Fruit fly (Drosophila melanogaster): Measurements from ENCODE around the gene CG12541.

Gene CG12541

dm6 chrX:7007693-7008092 lies 58.2 kb downstream of the CG12541 start:
- TF ChIP-seq Sox102F (GFP tag; optimal IDR thresholded peaks at IDR 0.05) (no peak), CG31388 (GFP tag; optimal IDR thresholded peaks at IDR 0.05) (no peak), nerfin-1 (tag; optimal IDR thresholded peaks at IDR 0.05) (no peak), CG17385 (GFP tag; optimal IDR thresholded peaks at IDR 0.05) (no peak), CG10979 (tag; optimal IDR thresholded peaks at IDR 0.05) (peak; percentile 2), gem (tag; optimal IDR thresholded peaks at IDR 0.05) (peak; percentile 5), fd3F (GFP tag; optimal IDR thresholded peaks at IDR 0.05) (no peak), Dip3 (GFP tag; optimal IDR thresholded peaks at IDR 0.05) (no peak), sens (GFP tag) (peak; percentile 83), Dfd (GFP tag; optimal IDR thresholded peaks at IDR 0.05) (no peak)

DNA sequence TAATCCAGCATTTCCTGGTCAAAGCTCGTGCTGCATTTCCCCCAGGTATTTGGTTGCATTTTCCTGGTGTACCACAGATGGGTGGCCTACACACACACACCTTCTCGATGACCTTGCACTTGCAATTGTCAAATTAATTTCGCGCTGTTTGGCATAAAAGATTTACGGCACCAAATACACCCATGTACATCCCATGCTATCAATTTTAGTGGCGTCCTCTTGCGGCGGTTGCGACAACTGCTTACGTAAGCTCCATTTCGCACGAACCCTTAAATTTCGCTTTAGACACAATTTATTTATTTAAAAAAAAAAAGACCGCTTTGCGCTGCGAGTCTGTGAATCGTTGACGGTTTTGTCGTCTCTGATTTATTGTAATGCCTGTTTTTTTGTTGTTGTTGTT lies 60.4 kb downstream of the CG12541 start:
- TF ChIP-seq Pdp1 (GFP tag; optimal IDR thresholded peaks at IDR 0.05) (peak in 1 of 2 experiments; percentile 36), CG7357 (GFP tag; IDR thresholded peaks at IDR 0.05) (no peak), CG8290 (GFP tag; optimal IDR thresholded peaks at IDR 0.05) (peak; percentile 8), CG8290 (tag; optimal IDR thresholded peaks at IDR 0.05) (no peak), CTCF (GFP tag; optimal IDR thresholded peaks at IDR 0.05) (peak; percentile 82), sens (GFP tag) (peak; percentile 35), Poxn (GFP tag; IDR thresholded peaks at IDR 0.05) (no peak)

dm6 chrX:7004101-7004700 lies 61.7 kb downstream of the CG12541 start:
- TF ChIP-seq TFAM (GFP tag; optimal IDR thresholded peaks at IDR 0.05) (peak; percentile 64), CG14050 (GFP tag; IDR thresholded peaks at IDR 0.05) (peak; percentile 40; the same call in 1 of the 3 replicates), CG12942 (GFP tag; optimal IDR thresholded peaks at IDR 0.05) (peak; percentile 84), CG15073 (GFP tag; optimal IDR thresholded peaks at IDR 0.05) (peak; percentile 14), CG14014 (GFP tag; IDR thresholded peaks at IDR 0.05) (peak; percentile 81; the same call in 1 of the 2 replicates), CG13775 (GFP tag; optimal IDR thresholded peaks at IDR 0.05) (peak; percentile 75), CG17612 (GFP tag; IDR thresholded peaks at IDR 0.05) (peak; percentile 42; the same call in 1 of the 2 replicates), Tbp (GFP tag; optimal IDR thresholded peaks at IDR 0.05) (no peak), odd (GFP tag; optimal IDR thresholded peaks at IDR 0.05) (peak; percentile 90), zfh1 (GFP tag; IDR thresholded peaks at IDR 0.05) (peak; percentile 88), ash1 (GFP tag; optimal IDR thresholded peaks at IDR 0.05) (peak; percentile 44), CG15696 (tag; optimal IDR thresholded peaks at IDR 0.05) (peak; percentile 98), ttk (GFP tag; IDR thresholded peaks at IDR 0.05) (peak; percentile 39; the same call in 1 of the 2 replicates), salm (tag; optimal IDR thresholded peaks at IDR 0.05) (peak; percentile 76), H2.0 (GFP tag; IDR thresholded peaks at IDR 0.05) (peak; percentile 44; the same call in 1 of the 2 replicates), CG17361 (GFP tag; IDR thresholded peaks at IDR 0.05) (peak; percentile 70; the same call in 2 of the 3 replicates), otp (GFP tag; IDR thresholded peaks at IDR 0.05) (peak; percentile 95), bcd (GFP tag; optimal IDR thresholded peaks at IDR 0.05) (peak; percentile 79), danr (GFP tag; IDR thresholded peaks at IDR 0.05) (peak; percentile 23; the same call in 1 of the 2 replicates), CG3847 (GFP tag; IDR thresholded peaks at IDR 0.05) (peak; percentile 41), CG32532 (GFP tag; IDR thresholded peaks at IDR 0.05) (peak; percentile 48; the same call in 1 of the 2 replicates), lilli (GFP tag; optimal IDR thresholded peaks at IDR 0.05) (peak; percentile 58), CG11696 (GFP tag; IDR thresholded peaks at IDR 0.05) (peak; percentile 44; the same call in 1 of the 2 replicates), CG7357 (GFP tag; IDR thresholded peaks at IDR 0.05) (no peak), CG34224 (GFP tag; IDR thresholded peaks at IDR 0.05; ENCODE audit: partially characterized antibody) (no peak), mirr (GFP tag; optimal IDR thresholded peaks at IDR 0.05) (peak; percentile 78), Sry-δ (GFP tag; optimal IDR thresholded peaks at IDR 0.05) (peak; percentile 43), Dip2 (GFP tag; IDR thresholded peaks at IDR 0.05) (no peak), CG12744 (GFP tag; optimal IDR thresholded peaks at IDR 0.05) (peak; percentile 77), CG2202 (tag; optimal IDR thresholded peaks at IDR 0.05) (peak; percentile 97), Ptx1 (GFP tag; IDR thresholded peaks at IDR 0.05) (0 out of 2 replicates have a peak, but pooled peaks have one; percentile 23), crc (GFP tag; optimal IDR thresholded peaks at IDR 0.05) (peak; percentile 74), CG16813 (GFP tag; IDR thresholded peaks at IDR 0.05; ENCODE audit: partially characterized antibody) (no peak), CG2889 (GFP tag; IDR thresholded peaks at IDR 0.05) (0 out of 3 replicates have a peak, but pooled peaks have one; percentile 25)

All from whole organism, embryonic.